Worm (Caenorhabditis elegans) whole organism, early embryonic: ENCODE results near the gene smc-5.
A peak's percentile ranks its signal among the peaks of the same experiment; 100 is the strongest.

Experiments used
- B0310.2 ChIP-seq: sonication (generic microtip); optimal IDR thresholded peaks from 2 replicates; lab custom pipeline; 2016; ENCODE audit warnings: mild to moderate bottlenecking, missing genetic modification characterization, missing compliant biosample characterization
- F13C5.2 ChIP-seq: sonication (generic microtip); optimal IDR thresholded peaks from 2 replicates; lab custom pipeline; 2017; ENCODE audit warnings: mild to moderate bottlenecking, missing genetic modification characterization, inconsistent platforms, missing compliant biosample characterization
- aly-1 ChIP-seq: sonication (generic microtip); optimal IDR thresholded peaks from 2 replicates; lab custom pipeline; 2016; ENCODE audit warnings: missing genetic modification characterization, missing compliant biosample characterization
- ama-1 ChIP-seq: fragments of 150-350 bp; optimal IDR thresholded peaks from 2 replicates; lab custom pipeline; 2014
- ceh-13 ChIP-seq: fragments of 200-800 bp; sonication (Bioruptor generic); optimal IDR thresholded peaks from 2 replicates; lab custom pipeline; 2018; ENCODE audit warnings: mild to moderate bottlenecking, missing genetic modification characterization, missing compliant biosample characterization
- ceh-36 ChIP-seq: sonication (generic microtip); optimal IDR thresholded peaks from 2 replicates; lab custom pipeline; 2016; ENCODE audit warnings: missing genetic modification characterization, inconsistent platforms, missing compliant biosample characterization
- ets-7 ChIP-seq: sonication (generic microtip); optimal IDR thresholded peaks from 2 replicates; lab custom pipeline; 2016; ENCODE audit warnings: missing genotype, missing genetic modification characterization, missing compliant biosample characterization
- flt-1 ChIP-seq: fragments of 200-800 bp; sonication (Bioruptor generic); IDR thresholded peaks from 2 replicates; pipeline ENCODE4 v1.3.6; 2022; ENCODE audit warnings: missing genetic modification characterization, missing compliant biosample characterization
- hmbx-1 ChIP-seq: sonication (generic microtip); optimal IDR thresholded peaks from 2 replicates; lab custom pipeline; 2016; ENCODE audit warnings: mild to moderate bottlenecking, missing genetic modification characterization, missing compliant biosample characterization
- hmg-4 ChIP-seq: fragments of 200-800 bp; sonication (Bioruptor generic); optimal IDR thresholded peaks from 2 replicates; lab custom pipeline; 2018; ENCODE audit warnings: mild to moderate bottlenecking, missing genetic modification characterization, missing compliant biosample characterization
- hnd-1 ChIP-seq: sonication (generic microtip); optimal IDR thresholded peaks from 2 replicates; lab custom pipeline; 2016; ENCODE audit warnings: missing genetic modification characterization, missing compliant biosample characterization
- pes-1 ChIP-seq: fragments of 200-800 bp; sonication (Bioruptor generic); IDR thresholded peaks from 2 replicates; pipeline ENCODE4 v1.3.6; 2022; ENCODE audit warnings: missing genetic modification reagents, missing genetic modification characterization, missing compliant biosample characterization
- scrt-1 ChIP-seq: fragments of 200-800 bp; sonication (Bioruptor generic); IDR thresholded peaks from 2 replicates; pipeline ENCODE4 v1.3.6; 2022; ENCODE audit warnings: missing genetic modification characterization, missing compliant biosample characterization
- sea-1 ChIP-seq: fragments of 200-800 bp; sonication (Bioruptor generic); conservative IDR thresholded peaks from 2 replicates; pipeline ENCODE4 v1.3.6; 2022; ENCODE audit warnings: missing genetic modification characterization, missing compliant biosample characterization
- tbx-11 ChIP-seq: fragments of 200-800 bp; sonication (Bioruptor generic); IDR thresholded peaks from 2 replicates; pipeline ENCODE4 v1.3.6; 2022; ENCODE audit warnings: missing genetic modification characterization, missing compliant biosample characterization
- tbx-37 ChIP-seq: fragments of 200-800 bp; sonication (Bioruptor generic); conservative IDR thresholded peaks from 2 replicates; pipeline ENCODE4 v1.3.6; 2022; ENCODE audit warnings: missing genetic modification reagents, missing genetic modification characterization, missing compliant biosample characterization
- tra-4 ChIP-seq: sonication (generic microtip); optimal IDR thresholded peaks from 2 replicates; lab custom pipeline; 2017; ENCODE audit warnings: missing genetic modification characterization, missing compliant biosample characterization

smc-5 gene

ce11 chrII:5049865-5050342 lies 12.0 kb upstream of the smc-5 start, which contains the start of gene F33G12.6:
TSS of gene F33G12.6 (plus strand) at chrII:5049915.
- TF ChIP-seq flt-1 (GFP tag; lab: Robert Waterston, UW), result no peak
- TF ChIP-seq ceh-13 (GFP tag; lab: Kevin White, UChicago), result no peak
- TF ChIP-seq B0310.2 (tag; lab: Kevin White, UChicago), result no peak
- no peak for TF ChIP-seq hnd-1 (tag; lab: Kevin White, UChicago)
- TF ChIP-seq tbx-37 (GFP tag; lab: Robert Waterston, UW), result no peak
- TF ChIP-seq scrt-1, result no peak

ce11 chrII:5050776-5051175 lies 11.1 kb upstream of the smc-5 start:
- TF ChIP-seq tbx-37 (GFP tag; lab: Robert Waterston, UW) (no peak), scrt-1 (no peak), pes-1 (GFP tag; lab: Robert Waterston, UW) (no peak), flt-1 (GFP tag; lab: Robert Waterston, UW) (no peak), ama-1 (lab: Kevin White, UChicago) (no peak), F13C5.2 (tag; lab: Kevin White, UChicago) (no peak), hmbx-1 (no peak), hmg-4 (GFP tag; lab: Kevin White, UChicago) (no peak), tra-4 (tag; lab: Kevin White, UChicago) (no peak), B0310.2 (tag; lab: Kevin White, UChicago) (no peak), tbx-11 (GFP tag; lab: Robert Waterston, UW) (no peak), ceh-36 (no peak), aly-1 (tag; lab: Kevin White, UChicago) (no peak)

ce11 chrII:5055129-5055666 lies 6.7 kb upstream of the smc-5 start, which contains the start of the genes ify-1 and rpl-22:
TSS of gene ify-1 (minus strand) at chrII:5055179.
TSS of gene rpl-22 (plus strand) at chrII:5055616.
- TF ChIP-seq ets-7 (tag; lab: Kevin White, UChicago) (no peak), tbx-11 (GFP tag; lab: Robert Waterston, UW) (no peak), aly-1 (tag; lab: Kevin White, UChicago) (no peak), scrt-1 (no peak; the same call in 1 of the 2 replicates), B0310.2 (tag; lab: Kevin White, UChicago) (no peak), F13C5.2 (tag; lab: Kevin White, UChicago) (peak; percentile 83), hnd-1 (tag; lab: Kevin White, UChicago) (no peak), sea-1 (GFP tag; lab: Robert Waterston, UW) (no peak), tra-4 (tag; lab: Kevin White, UChicago) (no peak), pes-1 (GFP tag; lab: Robert Waterston, UW) (no peak), hmg-4 (GFP tag; lab: Kevin White, UChicago) (peak; percentile 65), flt-1 (GFP tag; lab: Robert Waterston, UW) (peak; percentile 69; the same call in 1 of the 2 replicates), ceh-13 (GFP tag; lab: Kevin White, UChicago) (no peak), hmbx-1 (no peak), tbx-37 (GFP tag; lab: Robert Waterston, UW) (peak; percentile 56; the same call in 1 of the 2 replicates), ceh-36 (no peak), ama-1 (lab: Kevin White, UChicago) (no peak)

ce11 chrII:5056254-5056653 lies 5.7 kb upstream of the smc-5 start:
- no peak for TF ChIP-seq ama-1 (lab: Kevin White, UChicago)
- no peak for TF ChIP-seq tbx-11 (GFP tag; lab: Robert Waterston, UW)
- TF ChIP-seq hnd-1 (tag; lab: Kevin White, UChicago), result no peak
- TF ChIP-seq hmg-4 (GFP tag; lab: Kevin White, UChicago), result no peak
- TF ChIP-seq hmbx-1, result no peak
- TF ChIP-seq scrt-1, result no peak
- TF ChIP-seq B0310.2 (tag; lab: Kevin White, UChicago), result no peak
- no peak for TF ChIP-seq ceh-13 (GFP tag; lab: Kevin White, UChicago)
- no peak for TF ChIP-seq ceh-36
- no peak for TF ChIP-seq tbx-37 (GFP tag; lab: Robert Waterston, UW)
- no peak for TF ChIP-seq tra-4 (tag; lab: Kevin White, UChicago)
- TF ChIP-seq sea-1 (GFP tag; lab: Robert Waterston, UW), result no peak
- no peak for TF ChIP-seq aly-1 (tag; lab: Kevin White, UChicago)
- no peak for TF ChIP-seq pes-1 (GFP tag; lab: Robert Waterston, UW)
- no peak for TF ChIP-seq ets-7 (tag; lab: Kevin White, UChicago)
- no peak for TF ChIP-seq flt-1 (GFP tag; lab: Robert Waterston, UW)
- no peak for TF ChIP-seq F13C5.2 (tag; lab: Kevin White, UChicago)

ce11 chrII:5057315-5057714 lies 4.6 kb upstream of the smc-5 start:
- TF ChIP-seq sea-1 (GFP tag; lab: Robert Waterston, UW) (0 out of 2 replicates have a peak, but pooled peaks have one; percentile 63), tra-4 (tag; lab: Kevin White, UChicago) (no peak), tbx-11 (GFP tag; lab: Robert Waterston, UW) (0 out of 2 replicates have a peak, but pooled peaks have one; percentile 28), ets-7 (tag; lab: Kevin White, UChicago) (no peak), B0310.2 (tag; lab: Kevin White, UChicago) (peak; percentile 24), scrt-1 (peak; percentile 72), F13C5.2 (tag; lab: Kevin White, UChicago) (no peak), ceh-13 (GFP tag; lab: Kevin White, UChicago) (peak; percentile 53), hmbx-1 (no peak), pes-1 (GFP tag; lab: Robert Waterston, UW) (peak; percentile 86), hmg-4 (GFP tag; lab: Kevin White, UChicago) (peak; percentile 51), ama-1 (lab: Kevin White, UChicago) (no peak), tbx-37 (GFP tag; lab: Robert Waterston, UW) (no peak; the same call in 1 of the 2 replicates), flt-1 (GFP tag; lab: Robert Waterston, UW) (peak; percentile 72), ceh-36 (peak; percentile 54), aly-1 (tag; lab: Kevin White, UChicago) (no peak), hnd-1 (tag; lab: Kevin White, UChicago) (no peak)

- TF ChIP-seq hmg-4 (GFP tag; lab: Kevin White, UChicago) (no peak), pes-1 (GFP tag; lab: Robert Waterston, UW) (no peak), scrt-1 (no peak), tbx-11 (GFP tag; lab: Robert Waterston, UW) (no peak), ceh-13 (GFP tag; lab: Kevin White, UChicago) (no peak), ama-1 (lab: Kevin White, UChicago) (no peak), tra-4 (tag; lab: Kevin White, UChicago) (no peak), ceh-36 (no peak), sea-1 (GFP tag; lab: Robert Waterston, UW) (no peak), aly-1 (tag; lab: Kevin White, UChicago) (no peak), hmbx-1 (no peak), F13C5.2 (tag; lab: Kevin White, UChicago) (no peak), B0310.2 (tag; lab: Kevin White, UChicago) (no peak), hnd-1 (tag; lab: Kevin White, UChicago) (no peak)
Measured at ce11 chrII:5058036-5058435, 3.9 kb upstream of the smc-5 start, which contains the start of gene C27A2.12. TSS of gene C27A2.12 (minus strand) at chrII:5058136.
